Fruit fly (Drosophila melanogaster) whole organism, embryonic: ENCODE data around the gene CG18557.

Experiments used
- Ada2b ChIP-seq: fragments of 200-800 bp; sonication (Bioruptor generic); IDR thresholded peaks from 2 replicates; pipeline ENCODE4 v1.3.6; 2022; ENCODE audit warnings: missing biosample characterization, missing genetic modification characterization
- Asciz ChIP-seq: fragments of 200-800 bp; sonication (Bioruptor generic); optimal IDR thresholded peaks from 2 replicates; lab custom pipeline; 2017; ENCODE audit warnings: missing biosample characterization, mild to moderate bottlenecking, missing genetic modification characterization, missing genetic modification reagents
- Atf6 ChIP-seq: fragments of 200-800 bp; sonication (Bioruptor generic); IDR thresholded peaks from 2 replicates; pipeline ENCODE4 v1.3.6; 2022; ENCODE audit warnings: missing biosample characterization, missing genetic modification characterization
- Bgb ChIP-seq: fragments of 200-800 bp; sonication (Bioruptor generic); IDR thresholded peaks from 2 replicates; pipeline ENCODE4 v1.3.6; 2022; ENCODE audit warnings: missing biosample characterization, missing genetic modification characterization; ENCODE audit not compliant: partially characterized antibody
- Bteb2 ChIP-seq: fragments of 200-800 bp; sonication (Bioruptor generic); optimal IDR thresholded peaks from 2 replicates; lab custom pipeline; 2016; ENCODE audit warnings: missing biosample characterization, missing genetic modification characterization
- CG10267 ChIP-seq: fragments of 200-800 bp; sonication (Bioruptor generic); optimal IDR thresholded peaks from 2 replicates; lab custom pipeline; 2018; ENCODE audit warnings: missing biosample characterization, mild to moderate bottlenecking, missing genetic modification characterization, moderate library complexity
- CG10274 ChIP-seq: fragments of 200-800 bp; sonication (Bioruptor generic); optimal IDR thresholded peaks from 3 replicates; lab custom pipeline; 2017; ENCODE audit warnings: missing biosample characterization, mild to moderate bottlenecking, missing genetic modification characterization
- CG10543 ChIP-seq: fragments of 200-800 bp; sonication (Bioruptor generic); optimal IDR thresholded peaks from 3 replicates; lab custom pipeline; 2017; ENCODE audit warnings: missing biosample characterization, mild to moderate bottlenecking, missing genetic modification characterization, moderate library complexity
- CG10979 ChIP-seq: fragments of 200-800 bp; sonication (Bioruptor generic); optimal IDR thresholded peaks from 2 replicates; lab custom pipeline; 2018; ENCODE audit warnings: missing biosample characterization, mild to moderate bottlenecking, missing genetic modification characterization, moderate library complexity
- CG15269 ChIP-seq: fragments of 200-800 bp; sonication (Bioruptor generic); optimal IDR thresholded peaks from 2 replicates; lab custom pipeline; 2018; ENCODE audit warnings: missing biosample characterization, mild to moderate bottlenecking, missing genetic modification characterization, moderate library complexity
- CG1529 ChIP-seq: fragments of 200-800 bp; sonication (Bioruptor generic); optimal IDR thresholded peaks from 3 replicates; lab custom pipeline; 2018; ENCODE audit warnings: missing biosample characterization, missing genetic modification characterization
- CG1602 ChIP-seq: fragments of 200-800 bp; sonication (Bioruptor generic); optimal IDR thresholded peaks from 3 replicates; lab custom pipeline; 2016; ENCODE audit warnings: missing biosample characterization, missing genetic modification characterization
- CG2116 ChIP-seq: fragments of 200-800 bp; sonication (Bioruptor generic); optimal IDR thresholded peaks from 3 replicates; lab custom pipeline; 2018; ENCODE audit warnings: missing biosample characterization, mild to moderate bottlenecking, missing genetic modification characterization
- CG2712 ChIP-seq: fragments of 200-800 bp; optimal IDR thresholded peaks from 3 replicates; lab custom pipeline; 2019; ENCODE audit warnings: missing biosample characterization, mild to moderate bottlenecking, missing genetic modification characterization, moderate library complexity
- CG32532 ChIP-seq: fragments of 200-800 bp; sonication (Bioruptor generic); IDR thresholded peaks from 2 replicates; pipeline ENCODE4 v1.3.6; 2022; ENCODE audit warnings: missing biosample characterization, missing genetic modification characterization
- CG32767 ChIP-seq: fragments of 200-800 bp; sonication (Bioruptor generic); IDR thresholded peaks from 2 replicates; pipeline ENCODE4 v1.3.6; 2022; ENCODE audit warnings: missing biosample characterization, missing genetic modification characterization
- CG4854 ChIP-seq: fragments of 200-800 bp; sonication (Bioruptor generic); optimal IDR thresholded peaks from 2 replicates; lab custom pipeline; 2016; ENCODE audit warnings: missing biosample characterization, missing genetic modification characterization, inconsistent platforms
- CG6254 ChIP-seq: fragments of 200-800 bp; sonication (Bioruptor generic); optimal IDR thresholded peaks from 3 replicates; lab custom pipeline; 2017; ENCODE audit warnings: mild to moderate bottlenecking, missing biosample characterization, missing genetic modification reagents, missing genetic modification characterization
- CG6791 ChIP-seq: fragments of 200-800 bp; sonication (Bioruptor generic); IDR thresholded peaks from 3 replicates; pipeline ENCODE4 v1.3.6; 2022; ENCODE audit warnings: missing biosample characterization, missing genetic modification characterization; ENCODE audit not compliant: partially characterized antibody
- CG7839 ChIP-seq: fragments of 200-800 bp; sonication (Bioruptor generic); optimal IDR thresholded peaks from 3 replicates; lab custom pipeline; 2018; ENCODE audit warnings: missing biosample characterization, mild to moderate bottlenecking, missing genetic modification characterization, moderate library complexity
- CG7987 ChIP-seq: fragments of 200-800 bp; sonication (Bioruptor generic); optimal IDR thresholded peaks from 2 replicates; lab custom pipeline; 2018; ENCODE audit warnings: missing biosample characterization, mild to moderate bottlenecking, missing genetic modification characterization, moderate library complexity
- CG8290 ChIP-seq, 3 experiments: fragments of 200-800 bp; sonication (Bioruptor generic); optimal IDR thresholded peaks; 2 replicates each; lab custom pipeline; 2016 to 2019; ENCODE audit warnings: missing biosample characterization in 3 of 3, missing genetic modification characterization in 3 of 3, mild to moderate bottlenecking in 2 of 3, moderate library complexity in 1 of 3
- CTCF ChIP-seq: fragments of 200-800 bp; sonication (Bioruptor generic); optimal IDR thresholded peaks from 2 replicates; lab custom pipeline; 2017; ENCODE audit warnings: missing biosample characterization, mild to moderate bottlenecking, missing genetic modification characterization, moderate library complexity
- Chrac-16 ChIP-seq: fragments of 200-800 bp; sonication (Bioruptor generic); optimal IDR thresholded peaks from 3 replicates; lab custom pipeline; 2016; ENCODE audit warnings: missing biosample characterization, missing genetic modification characterization
- D ChIP-seq, 2 experiments: fragments of 200-800 bp in 1 of 2; fragments of >200 bp in 1 of 2; sonication (Bioruptor generic) in 1 of 2; optimal IDR thresholded peaks; 2 replicates in 1 of 2; 3 replicates in 1 of 2; lab custom pipeline; 2017; ENCODE audit warnings: mild to moderate bottlenecking in 1 of 2, missing biosample characterization in 1 of 2, missing genetic modification characterization in 1 of 2, missing genetic modification reagents in 1 of 2
- D19A ChIP-seq: fragments of 200-800 bp; optimal IDR thresholded peaks from 3 replicates; lab custom pipeline; 2019; ENCODE audit warnings: missing biosample characterization, mild to moderate bottlenecking, missing genetic modification characterization, moderate library complexity
- Dbx ChIP-seq: fragments of 200-800 bp; sonication (Bioruptor generic); IDR thresholded peaks from 3 replicates; pipeline ENCODE4 v1.3.6; 2022; ENCODE audit warnings: missing biosample characterization, missing genetic modification characterization
- Dref ChIP-seq: fragments of 200-800 bp; sonication (Bioruptor generic); IDR thresholded peaks from 2 replicates; pipeline ENCODE4 v1.3.6; 2022; ENCODE audit warnings: missing biosample characterization, missing genetic modification characterization
- Drgx ChIP-seq: fragments of 200-800 bp; sonication (Bioruptor generic); IDR thresholded peaks from 2 replicates; pipeline ENCODE4 v1.3.6; 2022; ENCODE audit warnings: missing biosample characterization, missing genetic modification characterization
- Gug ChIP-seq: fragments of 200-800 bp; sonication (Bioruptor generic); IDR thresholded peaks from 4 replicates; pipeline ENCODE4 v1.3.6; 2022; ENCODE audit warnings: missing biosample characterization, missing genetic modification characterization
- H2.0 ChIP-seq: fragments of 200-800 bp; sonication (Bioruptor generic); IDR thresholded peaks from 2 replicates; pipeline ENCODE4 v1.3.6; 2022; ENCODE audit warnings: missing biosample characterization, missing genetic modification characterization
- Lhr ChIP-seq: fragments of 200-800 bp; sonication (Bioruptor generic); optimal IDR thresholded peaks from 3 replicates; lab custom pipeline; 2017; ENCODE audit warnings: mild to moderate bottlenecking, missing biosample characterization, missing genetic modification reagents, missing genetic modification characterization
- Nf-YB ChIP-seq: fragments of 200-800 bp; sonication (Bioruptor generic); optimal IDR thresholded peaks from 3 replicates; lab custom pipeline; 2019; ENCODE audit warnings: missing biosample characterization, mild to moderate bottlenecking, missing genetic modification characterization, moderate library complexity
- Nf-YC ChIP-seq: fragments of 200-800 bp; optimal IDR thresholded peaks from 3 replicates; lab custom pipeline; 2019; ENCODE audit warnings: missing biosample characterization, mild to moderate bottlenecking, missing genetic modification characterization, moderate library complexity
- Ptx1 ChIP-seq: fragments of 200-800 bp; sonication (Bioruptor generic); IDR thresholded peaks from 2 replicates; pipeline ENCODE4 v1.3.6; 2022; ENCODE audit warnings: missing biosample characterization, missing genetic modification characterization
- al ChIP-seq: fragments of 200-800 bp; sonication (Bioruptor generic); IDR thresholded peaks from 2 replicates; pipeline ENCODE4 v1.3.6; 2022; ENCODE audit warnings: missing biosample characterization, missing genetic modification characterization
- aop ChIP-seq: fragments of 200-800 bp; sonication (Bioruptor generic); IDR thresholded peaks from 2 replicates; pipeline ENCODE4 v1.3.6; 2022; ENCODE audit warnings: missing biosample characterization, missing genetic modification characterization
- btn ChIP-seq: fragments of 200-800 bp; sonication (Bioruptor generic); optimal IDR thresholded peaks from 2 replicates; lab custom pipeline; 2016; ENCODE audit warnings: missing biosample characterization, missing genetic modification characterization
- chif ChIP-seq, 2 experiments: fragments of 200-800 bp; sonication (Bioruptor generic); optimal IDR thresholded peaks; 3 replicates each; lab custom pipeline; 2016; ENCODE audit warnings: missing biosample characterization in 2 of 2, missing genetic modification characterization in 2 of 2
- ham ChIP-seq: fragments of 200-800 bp; sonication (Bioruptor generic); IDR thresholded peaks from 2 replicates; pipeline ENCODE4 v1.3.6; 2022; ENCODE audit warnings: missing biosample characterization, missing genetic modification characterization
- lab ChIP-seq: fragments of 200-800 bp; sonication (Bioruptor generic); optimal IDR thresholded peaks from 3 replicates; lab custom pipeline; 2017; ENCODE audit warnings: missing biosample characterization, missing genetic modification characterization, mild to moderate bottlenecking, moderate library complexity, missing genetic modification reagents
- p53 ChIP-seq: fragments of 200-800 bp; sonication (Bioruptor generic); optimal IDR thresholded peaks from 2 replicates; lab custom pipeline; 2016; ENCODE audit warnings: missing biosample characterization, missing genetic modification characterization
- pan ChIP-seq, 4 experiments: fragments of >200 bp in 3 of 4; fragments of 200-800 bp in 1 of 4; sonication (Bioruptor generic) in 1 of 4; optimal IDR thresholded peaks in 3 of 4; IDR thresholded peaks in 1 of 4; 2 replicates each; pipeline versions ENCODE4 v1.3.6 to Lab custom; 2017 to 2022; ENCODE audit warnings: missing biosample characterization in 2 of 4, missing genetic modification characterization in 2 of 4, mixed read lengths in 1 of 4
- pzg ChIP-seq: fragments of 200-800 bp; sonication (Bioruptor generic); optimal IDR thresholded peaks from 3 replicates; lab custom pipeline; 2018; ENCODE audit warnings: missing biosample characterization, mild to moderate bottlenecking, missing genetic modification characterization, moderate library complexity
- tx ChIP-seq: fragments of 200-800 bp; sonication (Bioruptor generic); optimal IDR thresholded peaks from 2 replicates; lab custom pipeline; 2016; ENCODE audit warnings: missing biosample characterization, missing genetic modification characterization
- vnd ChIP-seq: fragments of 200-800 bp; sonication (Bioruptor generic); IDR thresholded peaks from 3 replicates; pipeline ENCODE4 v1.3.6; 2022; ENCODE audit warnings: missing biosample characterization, missing genetic modification characterization; ENCODE audit not compliant: partially characterized antibody
- wek ChIP-seq: fragments of 200-800 bp; sonication (Bioruptor generic); optimal IDR thresholded peaks from 3 replicates; lab custom pipeline; 2018; ENCODE audit warnings: missing biosample characterization, mild to moderate bottlenecking, missing genetic modification characterization, moderate library complexity

CG18557 gene

dm6 chr2L:2882968-2883702, 37.6 kb upstream of the CG18557 start:
- TF ChIP-seq CG2712 (tag; lab: Kevin White, UChicago) (peak; percentile 36), wek (GFP tag; lab: Kevin White, UChicago) (peak; percentile 75), Dref (GFP tag; lab: Robert Waterston, UW) (peak; percentile 53), Nf-YB (GFP tag; lab: Kevin White, UChicago) (no peak), Drgx (peak; percentile 31; the same call in 1 of the 2 replicates), Lhr (no peak), CG8290 (GFP tag; optimal IDR thresholded peaks at IDR 0.05; lab: Kevin White, UChicago) (peak; percentile 4), CG8290 (tag; optimal IDR thresholded peaks at IDR 0.05; lab: Kevin White, UChicago) (peak in 1 of 2 experiments; percentile 73), CG4854 (GFP tag; lab: Kevin White, UChicago) (peak; percentile 29), Ptx1 (GFP tag; lab: Robert Waterston, UW) (0 out of 2 replicates have a peak, but pooled peaks have one; percentile 40), CG6791 (GFP tag; lab: Robert Waterston, UW) (no peak), ham (GFP tag; lab: Robert Waterston, UW) (no peak), CG15269 (tag; lab: Kevin White, UChicago) (peak; percentile 56), Atf6 (GFP tag; lab: Robert Waterston, UW) (peak; percentile 68), chif (GFP tag; optimal IDR thresholded peaks at IDR 0.05; lab: Kevin White, UChicago) (peak in 1 of 2 experiments; percentile 4), CG1529 (GFP tag; lab: Kevin White, UChicago) (no peak), vnd (GFP tag; lab: Robert Waterston, UW) (no peak), pzg (GFP tag; lab: Kevin White, UChicago) (peak; percentile 42), tx (GFP tag; lab: Kevin White, UChicago) (peak; percentile 12), CG32532 (peak; percentile 36; the same call in 1 of the 2 replicates), Bteb2 (GFP tag; lab: Kevin White, UChicago) (no peak), D (optimal IDR thresholded peaks at IDR 0.05; lab: Kevin White, UChicago) (no peak), D (GFP tag; optimal IDR thresholded peaks at IDR 0.05; lab: Kevin White, UChicago) (no peak), Bgb (peak; percentile 46; the same call in 1 of the 2 replicates), CG2116 (peak; percentile 60), Asciz (GFP tag; lab: Kevin White, UChicago) (peak; percentile 64), D19A (tag; lab: Kevin White, UChicago) (peak; percentile 48), Gug (GFP tag; lab: Robert Waterston, UW) (peak; percentile 37; the same call in 2 of the 4 replicates), CG10979 (peak; percentile 13), aop (GFP tag; lab: Robert Waterston, UW) (peak; percentile 16; the same call in 1 of the 2 replicates), CG7839 (peak; percentile 51), lab (GFP tag; lab: Kevin White, UChicago) (peak; percentile 70), btn (GFP tag; lab: Kevin White, UChicago) (no peak), Ada2b (GFP tag; lab: Robert Waterston, UW) (peak; percentile 28; the same call in 1 of the 2 replicates), H2.0 (GFP tag; lab: Robert Waterston, UW) (peak; percentile 48), CTCF (no peak), CG7987 (GFP tag; lab: Kevin White, UChicago) (peak; percentile 69), CG10274 (GFP tag; lab: Kevin White, UChicago) (no peak), p53 (no peak), al (no peak), CG32767 (GFP tag; lab: Robert Waterston, UW) (no peak), Nf-YC (tag; lab: Kevin White, UChicago) (peak; percentile 55), Dbx (GFP tag; lab: Robert Waterston, UW) (no peak; the same call in 2 of the 3 replicates), CG10267 (tag; lab: Kevin White, UChicago) (peak; percentile 38), pan (optimal IDR thresholded peaks at IDR 0.05; lab: Kevin White, UChicago) (no peak), pan (GFP tag; optimal IDR thresholded peaks at IDR 0.05 in 1 of 2, IDR thresholded peaks at IDR 0.05 in 1 of 2) (no peak), CG6254 (no peak), Chrac-16 (peak; percentile 16), CG1602 (GFP tag; lab: Kevin White, UChicago) (no peak), CG10543 (GFP tag; lab: Kevin White, UChicago) (peak; percentile 20)
